Worm (Caenorhabditis elegans) whole organism, midembryonic: ENCODE measurements around the gene Y49F6B.8.

Experiments used
- T22C8.4 ChIP-seq: fragments of 200-800 bp; sonication (Bioruptor generic); IDR thresholded peaks from 2 replicates; pipeline ENCODE4 v1.3.6; 2022; ENCODE audit warnings: missing genetic modification characterization, missing compliant biosample characterization
- flt-1 ChIP-seq: fragments of 200-800 bp; sonication (Bioruptor generic); IDR thresholded peaks from 2 replicates; pipeline ENCODE4 v1.3.6; 2022; ENCODE audit warnings: missing genetic modification characterization, missing compliant biosample characterization
- klf-2 ChIP-seq: fragments of 200-800 bp; sonication (Bioruptor generic); conservative IDR thresholded peaks from 2 replicates; pipeline ENCODE4 v1.3.6; 2022; ENCODE audit warnings: missing genetic modification reagents, missing genetic modification characterization, missing compliant biosample characterization

DNA sequence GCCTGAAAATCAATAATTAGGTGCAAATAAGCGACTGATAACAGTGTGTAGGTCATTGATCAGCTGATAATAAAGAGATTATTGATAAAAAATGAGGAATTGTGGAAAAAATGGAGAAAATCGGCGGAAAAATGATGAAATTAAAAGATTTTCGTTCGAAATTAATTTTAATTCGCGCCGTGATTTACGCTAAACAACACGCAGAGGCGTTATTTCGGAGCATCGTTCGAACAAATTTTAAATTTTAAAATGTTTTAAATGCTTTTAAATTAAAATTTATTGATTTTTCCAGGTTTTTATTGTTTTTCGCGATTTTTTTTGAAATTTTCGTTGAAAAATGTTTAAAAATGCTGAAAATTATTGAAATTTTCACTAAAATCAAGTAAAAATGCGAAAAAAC, 17.9 kb upstream of the Y49F6B.8 start, which contains the start of gene Y49F6B.9:
- TF ChIP-seq flt-1 (no peak), T22C8.4 (no peak), klf-2 (GFP tag; lab: Robert Waterston, UW) (no peak)
